Worm (Caenorhabditis elegans): ENCODE data around the gene C06A1.6.

Gene C06A1.6

DNA sequence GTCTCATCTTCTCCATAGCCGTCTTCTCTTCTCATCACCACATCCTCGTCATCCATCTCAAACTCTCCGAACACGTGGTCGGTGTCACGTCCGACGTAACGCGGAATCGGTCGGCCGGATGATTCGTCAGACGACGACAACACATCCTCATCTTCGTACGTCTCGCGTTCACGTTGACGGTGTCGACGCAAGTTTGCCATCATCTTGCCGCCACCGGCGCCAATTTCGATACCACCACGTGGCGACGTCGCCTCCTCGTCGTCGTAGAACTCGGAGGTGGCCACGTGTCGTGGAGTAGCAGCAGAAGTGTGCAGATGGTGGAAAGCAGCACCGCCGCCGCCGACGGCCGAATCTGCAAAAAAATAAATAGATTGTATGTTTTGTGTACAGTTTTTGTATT lies 17.2 kb downstream of the C06A1.6 start (continued):
- TF ChIP-seq chd-7 (tag; optimal IDR thresholded peaks at IDR 0.05) (peak; percentile 51), Y53G8AR.9 (GFP tag; conservative IDR thresholded peaks at IDR 0.05) (0 out of 2 replicates have a peak, but pooled peaks have one; percentile 12), F23B12.7 (tag; optimal IDR thresholded peaks at IDR 0.05; ENCODE audit: insufficient read depth) (no peak), B0336.3 (GFP tag; IDR thresholded peaks at IDR 0.05) (peak; percentile 66; the same call in 1 of the 2 replicates), B0035.1 (tag; optimal IDR thresholded peaks at IDR 0.05) (no peak), C17E4.6 (GFP tag; IDR thresholded peaks at IDR 0.05) (peak; percentile 6; the same call in 1 of the 2 replicates), egl-44 (GFP tag; IDR thresholded peaks at IDR 0.05) (peak; percentile 19; the same call in 1 of the 2 replicates), lin-54 (GFP tag; optimal IDR thresholded peaks at IDR 0.05) (no peak), F55B11.4 (tag; optimal IDR thresholded peaks at IDR 0.05; ENCODE audit: borderline replicate concordance, insufficient read depth) (no peak), athp-1 (tag; optimal IDR thresholded peaks at IDR 0.05) (peak; percentile 17), zim-3 (tag; optimal IDR thresholded peaks at IDR 0.05) (peak; percentile 40), C06A6.2 (GFP tag; conservative IDR thresholded peaks at IDR 0.05) (peak; percentile 64), mcd-1 (GFP tag; IDR thresholded peaks at IDR 0.05) (peak; percentile 51), atf-7 (tag; optimal IDR thresholded peaks at IDR 0.05) (peak; percentile 77), sea-2 (GFP tag; IDR thresholded peaks at IDR 0.05) (no peak), ztf-18 (tag; optimal IDR thresholded peaks at IDR 0.05) (no peak), madf-10 (tag; optimal IDR thresholded peaks at IDR 0.05) (peak; percentile 5), T26A5.8 (tag; optimal IDR thresholded peaks at IDR 0.05) (no peak), cebp-1 (GFP tag; IDR thresholded peaks at IDR 0.05) (no peak), cebp-1 (tag; optimal IDR thresholded peaks at IDR 0.05) (peak; percentile 41), zfh-2 (GFP tag; conservative IDR thresholded peaks at IDR 0.05) (peak; percentile 95), F37B4.10 (GFP tag; IDR thresholded peaks at IDR 0.05) (no peak), ekl-4 (GFP tag; IDR thresholded peaks at IDR 0.05) (peak; percentile 50; the same call in 1 of the 2 replicates), B0261.1 (tag; optimal IDR thresholded peaks at IDR 0.05) (no peak), ztf-3 (GFP tag; optimal IDR thresholded peaks at IDR 0.05) (peak; percentile 35), T07F8.4 (tag; optimal IDR thresholded peaks at IDR 0.05) (peak; percentile 6), nfyb-1 (GFP tag; IDR thresholded peaks at IDR 0.05) (peak; percentile 70), ztf-26 (tag; optimal IDR thresholded peaks at IDR 0.05) (peak; percentile 80), Y95B8A.8 (GFP tag; IDR thresholded peaks at IDR 0.05) (peak; percentile 77; the same call in 1 of the 2 replicates), dpff-1 (tag; optimal IDR thresholded peaks at IDR 0.05) (peak; percentile 59), F57C9.4 (tag; optimal IDR thresholded peaks at IDR 0.05) (peak; percentile 22), fkh-3 (tag; optimal IDR thresholded peaks at IDR 0.05) (peak; percentile 62), attf-5 (GFP tag; optimal IDR thresholded peaks at IDR 0.05) (peak; percentile 30), lsl-1 (GFP tag; optimal IDR thresholded peaks at IDR 0.05) (no peak), ceh-79 (tag; optimal IDR thresholded peaks at IDR 0.05) (no peak)

DNA sequence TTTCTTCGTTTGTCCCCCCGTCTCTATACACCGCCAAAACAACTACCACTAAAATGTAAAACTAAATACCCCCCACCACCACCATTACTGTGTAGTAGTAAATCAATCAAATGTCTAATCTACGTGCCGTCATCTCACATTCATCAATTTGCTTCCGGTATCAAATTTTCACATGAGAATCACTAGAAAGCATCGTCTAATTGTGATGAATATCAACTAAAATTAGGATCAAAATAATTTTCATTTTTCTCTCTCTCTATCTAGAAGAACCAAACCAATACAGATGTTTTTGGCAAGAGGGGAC lies 17.7 kb downstream of the C06A1.6 start:
- TF ChIP-seq K12H6.12 (tag; optimal IDR thresholded peaks at IDR 0.05) (no peak), Y95B8A.8 (GFP tag; IDR thresholded peaks at IDR 0.05) (0 out of 2 replicates have a peak, but pooled peaks have one; percentile 10), nfyb-1 (GFP tag; IDR thresholded peaks at IDR 0.05) (0 out of 2 replicates have a peak, but pooled peaks have one; percentile 7), pha-4 (tag; optimal IDR thresholded peaks at IDR 0.05) (peak; percentile 30)

Measured in whole organism, young adult.